Worm (Caenorhabditis elegans): ENCODE results near the gene Y57G11C.40.

The Y57G11C.40 gene

DNA sequence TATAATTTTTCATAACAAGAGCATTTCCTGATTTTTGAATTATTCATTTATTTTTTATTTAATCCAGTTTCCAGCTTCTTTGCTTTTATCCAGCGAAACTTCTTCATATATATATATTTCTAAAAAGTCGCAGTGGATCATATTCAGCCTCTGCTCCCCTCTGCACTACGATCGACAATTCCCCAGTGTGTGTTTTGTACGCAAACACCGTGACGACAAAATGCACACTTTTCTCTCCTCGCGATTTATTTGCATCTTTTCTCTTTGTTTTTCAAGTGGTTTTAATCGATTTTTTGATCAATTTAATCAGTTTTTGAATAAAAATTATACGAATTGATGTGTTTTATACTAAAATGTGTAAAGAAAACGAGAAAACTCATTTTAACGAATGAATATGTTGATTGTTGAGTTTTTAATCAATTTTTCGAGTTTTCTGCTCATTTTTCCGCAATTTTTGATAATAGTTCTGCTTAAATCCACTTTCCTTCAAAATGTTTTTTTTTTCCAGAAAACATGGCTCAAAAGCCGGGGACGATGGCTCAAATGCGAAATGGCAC is 47.4 kb downstream of the Y57G11C.40 start, which contains the start of gene Y57G11C.33 (continued):
- no peak for TF ChIP-seq lsl-1 (GFP tag; optimal IDR thresholded peaks at IDR 0.05)
- TF ChIP-seq ztf-6 (GFP tag; IDR thresholded peaks at IDR 0.05): no peak
- no peak for TF ChIP-seq Y67H2A.10 (GFP tag; conservative IDR thresholded peaks at IDR 0.05)
- TF ChIP-seq snpc-1.3 (tag; optimal IDR thresholded peaks at IDR 0.05; ENCODE audit: insufficient read depth): peak; percentile 38
- no peak for TF ChIP-seq attf-3 (GFP tag; conservative IDR thresholded peaks at IDR 0.05)
- TF ChIP-seq tbp1 (GFP tag; optimal IDR thresholded peaks at IDR 0.05): peak; percentile 46
- no peak for TF ChIP-seq T26A5.8 (tag; optimal IDR thresholded peaks at IDR 0.05)
- no peak for TF ChIP-seq chd-7 (tag; optimal IDR thresholded peaks at IDR 0.05)
- no peak for TF ChIP-seq madf-8 (GFP tag; conservative IDR thresholded peaks at IDR 0.05)
- no peak for TF ChIP-seq nhr-80 (tag; optimal IDR thresholded peaks at IDR 0.05)
- no peak for TF ChIP-seq somi-1 (GFP tag; optimal IDR thresholded peaks at IDR 0.05)
- no peak for TF ChIP-seq B0019.2 (GFP tag; conservative IDR thresholded peaks at IDR 0.05)
- TF ChIP-seq B0035.1 (tag; optimal IDR thresholded peaks at IDR 0.05): no peak
- no peak for TF ChIP-seq egrh-3 (GFP tag; IDR thresholded peaks at IDR 0.05)
- no peak for TF ChIP-seq Y56A3A.18 (GFP tag; IDR thresholded peaks at IDR 0.05)
- no peak for TF ChIP-seq repo-1 (tag; optimal IDR thresholded peaks at IDR 0.05)
- no peak for TF ChIP-seq F49E8.2 (tag; optimal IDR thresholded peaks at IDR 0.05; ENCODE audit: insufficient read depth)
- TF ChIP-seq fkh-3 (tag; optimal IDR thresholded peaks at IDR 0.05): no peak
- peak; percentile 22; the same call in 1 of the 2 replicates for TF ChIP-seq hmg-1.2 (GFP tag; IDR thresholded peaks at IDR 0.05)
- no peak for TF ChIP-seq zim-3 (tag; optimal IDR thresholded peaks at IDR 0.05)
- no peak for TF ChIP-seq unc-62 (GFP tag; optimal IDR thresholded peaks at IDR 0.05)
- no peak for TF ChIP-seq F37B4.10 (GFP tag; IDR thresholded peaks at IDR 0.05)
- TF ChIP-seq attf-5 (GFP tag; optimal IDR thresholded peaks at IDR 0.05): no peak
- peak; percentile 82 for TF ChIP-seq attf-6 (GFP tag; IDR thresholded peaks at IDR 0.05)
- no peak for TF ChIP-seq F57A8.1 (GFP tag; optimal IDR thresholded peaks at IDR 0.05)

DNA sequence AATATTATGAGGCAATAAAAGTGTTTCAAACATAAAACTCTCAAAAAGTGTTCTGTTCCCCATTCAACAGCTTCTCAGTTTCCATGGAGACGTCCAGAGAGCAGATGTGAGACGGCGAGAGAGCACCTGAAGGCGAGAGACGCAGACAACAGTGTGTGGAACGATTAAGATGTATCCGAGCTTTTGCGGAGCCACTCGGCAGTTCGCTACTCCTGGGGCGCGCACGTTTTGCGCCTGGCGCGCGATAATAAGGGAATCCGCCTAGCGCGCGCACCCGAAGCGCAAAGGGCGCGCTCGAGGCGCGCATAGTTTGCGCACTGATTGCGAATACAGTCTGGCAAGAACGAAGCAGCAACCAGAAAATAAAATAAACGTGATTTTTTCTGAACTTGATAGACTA is 49.4 kb downstream of the Y57G11C.40 start:
- TF ChIP-seq attf-6 (GFP tag; IDR thresholded peaks at IDR 0.05): peak; percentile 63; the same call in 1 of the 2 replicates
- TF ChIP-seq egrh-3 (GFP tag; IDR thresholded peaks at IDR 0.05): peak; percentile 37; the same call in 1 of the 2 replicates

Measured in whole organism, young adult.